Worm (Caenorhabditis elegans) whole organism, L1 larva: Measurements from ENCODE around the gene C09B8.3.

Experiments used
- ama-1 ChIP-seq: fragments of 150-350 bp; optimal IDR thresholded peaks from 2 replicates; lab custom pipeline; 2014
- ceh-88 ChIP-seq: fragments of 200-800 bp; sonication (Bioruptor generic); IDR thresholded peaks from 2 replicates; pipeline ENCODE4 v1.3.6; 2022; ENCODE audit warnings: missing genetic modification characterization, missing compliant biosample characterization
- ets-5 ChIP-seq: fragments of 200-800 bp; sonication (Bioruptor generic); IDR thresholded peaks from 2 replicates; pipeline ENCODE4 v1.3.6; 2022; ENCODE audit warnings: missing genetic modification characterization, missing compliant biosample characterization
- mdl-1 ChIP-seq, 2 experiments: fragments of 150-350 bp; optimal IDR thresholded peaks; 2 replicates each; lab custom pipeline; 2014 to 2017; ENCODE audit warnings: missing biosample characterization in 2 of 2, missing genetic modification characterization in 2 of 2, inconsistent platforms in 1 of 2

DNA sequence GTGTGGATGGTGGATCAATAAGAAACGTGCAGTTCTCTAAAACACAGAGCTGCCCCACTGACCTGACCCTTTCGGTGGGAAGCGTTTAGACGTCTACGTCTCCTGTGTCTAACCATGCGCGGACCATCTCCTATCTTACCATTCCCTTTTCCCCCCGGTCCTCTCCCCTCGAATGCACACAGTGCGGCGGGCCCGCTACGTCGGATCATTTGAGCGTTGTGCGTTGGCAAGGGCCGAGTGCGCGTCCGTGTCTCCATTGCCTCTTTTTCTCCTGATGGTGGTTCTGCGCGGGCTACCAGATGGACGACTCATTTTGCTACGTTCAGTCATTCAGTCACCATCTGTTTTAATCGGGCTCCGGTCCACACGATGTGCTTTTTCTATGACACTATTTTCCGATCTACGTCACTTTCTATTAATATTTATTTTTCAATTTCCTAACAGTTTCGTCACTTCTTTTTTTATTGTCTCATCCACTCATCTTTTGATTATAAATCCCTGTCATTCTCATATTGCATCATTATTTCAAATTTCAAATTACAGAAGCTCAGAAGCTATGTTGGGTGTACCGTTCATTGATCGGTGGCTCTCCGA lies 14.8 kb downstream of the C09B8.3 start, which contains the start of gene inx-3:
- no peak for TF ChIP-seq mdl-1 (tag; optimal IDR thresholded peaks at IDR 0.05; lab: Kevin White, UChicago)
- no peak for TF ChIP-seq ets-5
- TF ChIP-seq ama-1 (lab: Kevin White, UChicago) = no peak
- no peak for TF ChIP-seq ceh-88 (GFP tag; lab: Robert Waterston, UW)
